ENCODE assay signal across 4 worm cellular contexts in genomic region chrIII:7557930-7558470, ce11.
TF ChIP-seq lines count a peak whose summit lies in the region.

No protein-coding gene starts in this region.

TF ChIP-seq in whole organism, L1 larva, 84 proteins besides CTCF, POLR2A, EP300 and RAD21:
- TF ChIP-seq blmp-1 (tag; optimal IDR thresholded peaks at IDR 0.05; lab: Kevin White, UChicago) (peak; percentile 70), C16A3.4 (tag; optimal IDR thresholded peaks at IDR 0.05; lab: Kevin White, UChicago) (no peak), grh-1 (GFP tag; IDR thresholded peaks at IDR 0.05; lab: Robert Waterston, UW) (peak; percentile 49), dpl-1 (GFP tag; optimal IDR thresholded peaks at IDR 0.05; lab: Kevin White, UChicago) (no peak), swsn-7 (tag; optimal IDR thresholded peaks at IDR 0.05; lab: Kevin White, UChicago) (no peak), nhr-85 (tag; lab: Kevin White, UChicago) (peak; percentile 65), nhr-71 (tag; optimal IDR thresholded peaks at IDR 0.05; lab: Kevin White, UChicago) (peak; percentile 16), lsy-2 (tag; optimal IDR thresholded peaks at IDR 0.05; lab: Kevin White, UChicago) (peak; percentile 22 to 67), snu-23 (GFP tag; optimal IDR thresholded peaks at IDR 0.05; lab: Kevin White, UChicago) (peak; percentile 25), nhr-20 (tag; optimal IDR thresholded peaks at IDR 0.05; lab: Kevin White, UChicago) (peak; percentile 17), elt-3 (tag; optimal IDR thresholded peaks at IDR 0.05; lab: Kevin White, UChicago) (peak in 2 of 6 experiments; percentile 25 to 36), lin-35 (GFP tag; optimal IDR thresholded peaks at IDR 0.05; lab: Kevin White, UChicago) (peak in 1 of 2 experiments; percentile 17), lin-14 (GFP tag; optimal IDR thresholded peaks at IDR 0.05; lab: Kevin White, UChicago) (peak; percentile 5)
TF ChIP-seq in whole organism, L1 larva: peak in this region for 10.

TF ChIP-seq in whole organism, L2 larva, 48 proteins besides CTCF, POLR2A, EP300 and RAD21:
- TF ChIP-seq mbf-1 (tag; optimal IDR thresholded peaks at IDR 0.05; lab: Kevin White, UChicago) (no peak), sma-9 (GFP tag; optimal IDR thresholded peaks at IDR 0.05; lab: Kevin White, UChicago) (peak; percentile 11), sma-9 (tag; optimal IDR thresholded peaks at IDR 0.05; lab: Kevin White, UChicago) (no peak), lsy-2 (tag; optimal IDR thresholded peaks at IDR 0.05; lab: Kevin White, UChicago) (peak in 1 of 2 experiments; percentile 71)

TF ChIP-seq in whole organism, L3 larva, 47 proteins besides CTCF, POLR2A, EP300 and RAD21:
- peak; percentile 56 for TF ChIP-seq nfya-1 (tag; optimal IDR thresholded peaks at IDR 0.05; lab: Kevin White, UChicago; ENCODE audit: insufficient read depth)
- TF ChIP-seq mml-1 (tag; optimal IDR thresholded peaks at IDR 0.05; lab: Kevin White, UChicago) = no peak
- TF ChIP-seq R02D3.7 (tag; optimal IDR thresholded peaks at IDR 0.05; lab: Kevin White, UChicago) = no peak
- no peak for TF ChIP-seq nhr-43 (tag; optimal IDR thresholded peaks at IDR 0.05; lab: Kevin White, UChicago; ENCODE audit: poor library complexity, severe bottlenecking)
- TF ChIP-seq tbx-2 (tag; optimal IDR thresholded peaks at IDR 0.05; lab: Kevin White, UChicago) = no peak
- no peak for TF ChIP-seq fos-1 (tag; optimal IDR thresholded peaks at IDR 0.05; lab: Kevin White, UChicago)
- TF ChIP-seq nhr-25 (tag; optimal IDR thresholded peaks at IDR 0.05; lab: Kevin White, UChicago) = peak; percentile 32
- peak; percentile 47 for TF ChIP-seq nhr-23 (tag; optimal IDR thresholded peaks at IDR 0.05; lab: Kevin White, UChicago)

TF ChIP-seq in whole organism, L4 larva, 104 proteins besides CTCF, POLR2A, EP300 and RAD21:
- no peak for TF ChIP-seq aly-2 (tag; optimal IDR thresholded peaks at IDR 0.05; lab: Kevin White, UChicago)
- TF ChIP-seq lsy-2 (tag; optimal IDR thresholded peaks at IDR 0.05; lab: Kevin White, UChicago) = peak; percentile 29 to 66
- peak; percentile 14 for TF ChIP-seq nhr-28 (tag; optimal IDR thresholded peaks at IDR 0.05; lab: Kevin White, UChicago)
- peak in 1 of 2 experiments; percentile 94 for TF ChIP-seq unc-62 (GFP tag; optimal IDR thresholded peaks at IDR 0.05 in 1 of 2; lab: Kevin White, UChicago)
- TF ChIP-seq unc-62 (tag; optimal IDR thresholded peaks at IDR 0.05; lab: Kevin White, UChicago) = no peak
- TF ChIP-seq nhr-77 (tag; optimal IDR thresholded peaks at IDR 0.05; lab: Kevin White, UChicago) = no peak
- 0 out of 2 replicates have a peak, but pooled peaks have one; percentile 19 for TF ChIP-seq ceh-20 (GFP tag; IDR thresholded peaks at IDR 0.05; lab: Robert Waterston, UW)

Comparison
In these comparisons a context has a peak if more than half of its experiments do, and no peak if none do; other contexts are left out.
1. Of the 29 proteins assayed by ChIP-seq in both whole organism, L4 larva and whole organism, L1 larva: peak only in whole organism, L4 larva: nhr-28; only in whole organism, L1 larva: none; in both: lsy-2; in neither: 26; mixed calls (peak in some experiments, not most) for 1.